Fruit fly (Drosophila melanogaster): ENCODE data around the gene CG3534.

DNA sequence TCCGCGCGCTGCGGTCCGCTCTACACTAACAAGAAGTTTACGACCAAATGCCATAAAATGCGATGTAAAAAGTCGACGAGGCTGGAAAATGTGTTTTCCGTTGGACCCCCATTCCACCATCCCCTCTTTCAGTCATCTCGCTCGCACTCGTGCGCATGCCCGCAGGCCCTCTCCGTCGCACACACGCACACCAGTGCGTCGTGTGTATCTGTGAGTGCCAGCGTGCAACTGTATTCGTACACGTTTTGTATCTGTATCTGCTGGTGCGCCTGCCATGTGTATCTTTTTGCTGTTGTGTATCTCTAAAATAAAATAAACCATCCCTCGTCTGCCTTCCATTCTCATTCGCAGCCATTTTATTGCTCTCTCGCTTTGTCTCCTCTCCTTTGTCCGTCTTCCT lies 36.0 kb upstream of the CG3534 start:
- TF ChIP-seq psq (GFP tag; optimal IDR thresholded peaks at IDR 0.05) (no peak), rgr (GFP tag; optimal IDR thresholded peaks at IDR 0.05) (no peak), h (GFP tag; optimal IDR thresholded peaks at IDR 0.05) (no peak), jim (GFP tag; optimal IDR thresholded peaks at IDR 0.05) (no peak), sage (GFP tag; optimal IDR thresholded peaks at IDR 0.05) (no peak), Abd-B (GFP tag; optimal IDR thresholded peaks at IDR 0.05) (no peak), foxo (GFP tag; optimal IDR thresholded peaks at IDR 0.05) (no peak)

Measured in whole organism, wandering third instar larva.